Fruit fly (Drosophila melanogaster) whole organism, wandering third instar larva: ENCODE data around the gene CG17786.

Experiments
- Abd-B ChIP-seq: fragments of >200 bp; optimal IDR thresholded peaks from 2 replicates; lab custom pipeline; 2017; ENCODE audit warnings: missing biosample characterization, missing genetic modification characterization
- CG9705 ChIP-seq: fragments of 200-800 bp; sonication (Bioruptor generic); optimal IDR thresholded peaks from 2 replicates; lab custom pipeline; 2018; ENCODE audit warnings: missing biosample characterization, mild to moderate bottlenecking, missing genetic modification characterization
- Myc ChIP-seq: fragments of >200 bp; optimal IDR thresholded peaks from 2 replicates; lab custom pipeline; 2017
- OdsH ChIP-seq: fragments of 200-800 bp; sonication (Bioruptor generic); optimal IDR thresholded peaks from 2 replicates; lab custom pipeline; 2016; ENCODE audit warnings: missing biosample characterization, mild to moderate bottlenecking, missing genetic modification characterization
- br ChIP-seq: fragments of 200-800 bp; sonication (Bioruptor generic); optimal IDR thresholded peaks from 2 replicates; lab custom pipeline; 2016; ENCODE audit warnings: missing biosample characterization, missing genetic modification characterization
- brk ChIP-seq: fragments of 200-800 bp; sonication (Bioruptor generic); optimal IDR thresholded peaks from 2 replicates; lab custom pipeline; 2016; ENCODE audit warnings: missing biosample characterization, mild to moderate bottlenecking, missing genetic modification characterization
- fru ChIP-seq: fragments of 200-800 bp; sonication (Bioruptor generic); optimal IDR thresholded peaks from 3 replicates; lab custom pipeline; 2016; ENCODE audit warnings: missing biosample characterization, mild to moderate bottlenecking, missing genetic modification characterization
- h ChIP-seq: fragments of 200-800 bp; sonication (Bioruptor generic); optimal IDR thresholded peaks from 3 replicates; lab custom pipeline; 2016; ENCODE audit warnings: missing biosample characterization, mild to moderate bottlenecking, missing genetic modification characterization
- jim ChIP-seq: fragments of 175-275, 200-325 bp; sonication (Bioruptor generic); optimal IDR thresholded peaks from 2 replicates; lab custom pipeline; 2016; ENCODE audit warnings: missing biosample characterization, mild to moderate bottlenecking, missing genetic modification characterization
- lola ChIP-seq: fragments of >200 bp; optimal IDR thresholded peaks from 2 replicates; lab custom pipeline; 2017; ENCODE audit warnings: missing biosample characterization, missing genetic modification characterization
- pan ChIP-seq: fragments of >200 bp; optimal IDR thresholded peaks from 2 replicates; lab custom pipeline; 2017
- tai ChIP-seq: sonication (Bioruptor generic); optimal IDR thresholded peaks from 2 replicates; lab custom pipeline; 2016; ENCODE audit warnings: missing biosample characterization, missing genetic modification characterization
- usp ChIP-seq: fragments of >200 bp; optimal IDR thresholded peaks from 2 replicates; lab custom pipeline; 2017; ENCODE audit warnings: missing biosample characterization, missing genetic modification characterization

DNA sequence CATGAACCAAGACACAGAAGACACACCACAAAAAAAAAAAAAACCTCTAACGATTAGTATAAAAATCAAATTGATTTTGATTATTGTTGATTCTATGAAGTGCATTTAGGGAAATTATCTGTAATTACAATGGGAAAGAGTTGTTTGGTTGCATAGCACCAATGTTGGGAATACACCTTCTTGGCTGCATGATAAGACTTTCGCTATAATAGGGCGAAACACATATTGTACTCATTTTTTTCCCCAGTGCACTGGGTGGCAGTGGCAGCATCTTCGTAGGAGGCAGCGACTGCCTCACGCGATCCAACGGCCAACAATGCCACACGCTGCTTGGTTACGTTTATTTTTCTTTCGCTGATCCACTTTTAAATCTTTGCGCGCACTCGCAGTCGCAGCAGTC is 14.5 kb downstream of the CG17786 start:
- TF ChIP-seq h (GFP tag; lab: Kevin White, UChicago) (no peak), usp (no peak), jim (GFP tag; lab: Kevin White, UChicago) (no peak), fru (GFP tag; lab: Kevin White, UChicago) (no peak), OdsH (no peak), CG9705 (GFP tag; lab: Kevin White, UChicago) (no peak), br (GFP tag; lab: Kevin White, UChicago) (no peak), tai (GFP tag; lab: Kevin White, UChicago) (no peak), lola (GFP tag; lab: Kevin White, UChicago) (no peak), Abd-B (GFP tag; lab: Kevin White, UChicago) (no peak), Myc (lab: Kevin White, UChicago) (no peak), pan (lab: Kevin White, UChicago) (no peak), brk (GFP tag; lab: Kevin White, UChicago) (no peak)
